Fruit fly (Drosophila melanogaster) whole organism, embryonic: ENCODE measurements around the gene tai.

Experiments used
- Aef1 ChIP-seq: fragments of 200-800 bp; sonication (Bioruptor generic); IDR thresholded peaks from 3 replicates; pipeline ENCODE4 v1.3.6; 2022; ENCODE audit warnings: missing biosample characterization, missing genetic modification characterization
- Asciz ChIP-seq: fragments of 200-800 bp; sonication (Bioruptor generic); optimal IDR thresholded peaks from 2 replicates; lab custom pipeline; 2017; ENCODE audit warnings: missing biosample characterization, mild to moderate bottlenecking, missing genetic modification characterization, missing genetic modification reagents
- B-H2 ChIP-seq: fragments of 200-800 bp; sonication (Bioruptor generic); optimal IDR thresholded peaks from 2 replicates; lab custom pipeline; 2018; ENCODE audit warnings: missing biosample characterization, mild to moderate bottlenecking, missing genetic modification characterization
- CG10366 ChIP-seq: fragments of 200-800 bp; sonication (Bioruptor generic); IDR thresholded peaks from 2 replicates; pipeline ENCODE4 v1.3.6; 2022; ENCODE audit warnings: missing biosample characterization, missing genetic modification characterization
- CG10565 ChIP-seq: fragments of 200-800 bp; sonication (Bioruptor generic); optimal IDR thresholded peaks from 3 replicates; lab custom pipeline; 2016; ENCODE audit warnings: missing biosample characterization, mild to moderate bottlenecking, missing genetic modification characterization
- CG10979 ChIP-seq: fragments of 200-800 bp; sonication (Bioruptor generic); optimal IDR thresholded peaks from 2 replicates; lab custom pipeline; 2018; ENCODE audit warnings: missing biosample characterization, mild to moderate bottlenecking, missing genetic modification characterization, moderate library complexity
- CG12219 ChIP-seq: fragments of 200-800 bp; sonication (Bioruptor generic); optimal IDR thresholded peaks from 3 replicates; lab custom pipeline; 2018; ENCODE audit warnings: missing biosample characterization, mild to moderate bottlenecking, missing genetic modification characterization
- CG12744 ChIP-seq: fragments of 200-800 bp; sonication (Bioruptor generic); optimal IDR thresholded peaks from 2 replicates; lab custom pipeline; 2016; ENCODE audit warnings: missing biosample characterization, missing genetic modification characterization
- CG14441 ChIP-seq: fragments of 200-800 bp; sonication (Bioruptor generic); IDR thresholded peaks from 2 replicates; pipeline ENCODE4 v1.3.6; 2022; ENCODE audit warnings: missing biosample characterization, missing genetic modification characterization
- CG14710 ChIP-seq: fragments of 200-800 bp; sonication (Bioruptor generic); optimal IDR thresholded peaks from 3 replicates; lab custom pipeline; 2019; ENCODE audit warnings: missing biosample characterization, mild to moderate bottlenecking, missing genetic modification characterization, moderate library complexity
- CG1603 ChIP-seq: fragments of 200-800 bp; sonication (Bioruptor generic); optimal IDR thresholded peaks from 2 replicates; lab custom pipeline; 2019; ENCODE audit warnings: missing biosample characterization, mild to moderate bottlenecking, missing genetic modification characterization, moderate library complexity
- CG17361 ChIP-seq: fragments of 200-800 bp; sonication (Bioruptor generic); IDR thresholded peaks from 3 replicates; pipeline ENCODE4 v1.3.6; 2022; ENCODE audit warnings: missing biosample characterization, missing genetic modification characterization
- CG1832 ChIP-seq: fragments of 200-800 bp; sonication (Bioruptor generic); optimal IDR thresholded peaks from 2 replicates; lab custom pipeline; 2017; ENCODE audit warnings: missing biosample characterization, mild to moderate bottlenecking, missing genetic modification characterization, inconsistent platforms
- CG18476 ChIP-seq: fragments of 200-800 bp; sonication (Bioruptor generic); optimal IDR thresholded peaks from 2 replicates; lab custom pipeline; 2016; ENCODE audit warnings: missing biosample characterization, mild to moderate bottlenecking, missing genetic modification characterization
- CG18599 ChIP-seq: fragments of 200-800 bp; sonication (Bioruptor generic); optimal IDR thresholded peaks from 3 replicates; lab custom pipeline; 2017; ENCODE audit warnings: missing biosample characterization, missing genetic modification characterization, mild to moderate bottlenecking, moderate library complexity, missing genetic modification reagents
- CG18619 ChIP-seq: fragments of 200-800 bp; sonication (Bioruptor generic); optimal IDR thresholded peaks from 3 replicates; lab custom pipeline; 2017; ENCODE audit warnings: missing biosample characterization, mild to moderate bottlenecking, missing genetic modification characterization
- CG34224 ChIP-seq: fragments of 200-800 bp; sonication (Bioruptor generic); IDR thresholded peaks from 3 replicates; pipeline ENCODE4 v1.3.6; 2022; ENCODE audit warnings: missing biosample characterization, missing genetic modification characterization; ENCODE audit not compliant: partially characterized antibody
- CG3726 ChIP-seq: fragments of 200-800 bp; sonication (Bioruptor generic); IDR thresholded peaks from 3 replicates; pipeline ENCODE4, ENCODE4 v1.3.6; 2022; ENCODE audit warnings: missing biosample characterization, missing genetic modification characterization
- CG4282 ChIP-seq: fragments of 200-800 bp; sonication (Bioruptor generic); optimal IDR thresholded peaks from 2 replicates; lab custom pipeline; 2016; ENCODE audit warnings: missing biosample characterization, missing genetic modification characterization
- CG6175 ChIP-seq: fragments of 200-800 bp; sonication (Bioruptor generic); IDR thresholded peaks from 3 replicates; pipeline ENCODE4 v1.3.6; 2022; ENCODE audit warnings: missing biosample characterization, missing genetic modification characterization
- CG6683 ChIP-seq: fragments of 200-800 bp; sonication (Bioruptor generic); optimal IDR thresholded peaks from 2 replicates; lab custom pipeline; 2017; ENCODE audit warnings: missing biosample characterization, mild to moderate bottlenecking, missing genetic modification characterization, missing genetic modification reagents
- CG8290 ChIP-seq, 3 experiments: fragments of 200-800 bp; sonication (Bioruptor generic); optimal IDR thresholded peaks; 2 replicates each; lab custom pipeline; 2016 to 2019; ENCODE audit warnings: missing biosample characterization in 3 of 3, missing genetic modification characterization in 3 of 3, mild to moderate bottlenecking in 2 of 3, moderate library complexity in 1 of 3
- CG8765 ChIP-seq: fragments of 200-800 bp; sonication (Bioruptor generic); IDR thresholded peaks from 2 replicates; pipeline ENCODE4 v1.3.6; 2022; ENCODE audit warnings: missing biosample characterization, missing genetic modification characterization
- CG9932 ChIP-seq: fragments of 200-800 bp; sonication (Bioruptor generic); IDR thresholded peaks from 2 replicates; pipeline ENCODE4 v1.3.6; 2022; ENCODE audit warnings: missing biosample characterization, missing genetic modification characterization
- Myb ChIP-seq: fragments of 200-800 bp; sonication (Bioruptor generic); optimal IDR thresholded peaks from 2 replicates; lab custom pipeline; 2016; ENCODE audit warnings: missing biosample characterization, missing genetic modification characterization
- Pdp1 ChIP-seq, 2 experiments: fragments of 200-800 bp; sonication (Bioruptor generic); optimal IDR thresholded peaks; 3 replicates each; lab custom pipeline; 2016; ENCODE audit warnings: missing biosample characterization in 2 of 2, missing genetic modification characterization in 2 of 2, mild to moderate bottlenecking in 1 of 2, moderate library complexity in 1 of 2
- Poxn ChIP-seq: fragments of 200-800 bp; sonication (Bioruptor generic); IDR thresholded peaks from 2 replicates; pipeline ENCODE4 v1.3.6; 2022; ENCODE audit warnings: missing biosample characterization, missing genetic modification characterization
- TFAM ChIP-seq: fragments of 200-800 bp; sonication (Bioruptor generic); optimal IDR thresholded peaks from 2 replicates; lab custom pipeline; 2017; ENCODE audit warnings: missing biosample characterization, missing genetic modification characterization, inconsistent platforms
- dati ChIP-seq: fragments of 200-800 bp; sonication (Bioruptor generic); IDR thresholded peaks from 2 replicates; pipeline ENCODE4 v1.3.6; 2022; ENCODE audit warnings: missing biosample characterization, missing genetic modification characterization
- dmrt99B ChIP-seq: fragments of 200-800 bp; sonication (Bioruptor generic); optimal IDR thresholded peaks from 2 replicates; lab custom pipeline; 2018; ENCODE audit warnings: missing biosample characterization, mild to moderate bottlenecking, missing genetic modification characterization, moderate library complexity
- dpn ChIP-seq, 2 experiments: fragments of 200-800 bp; sonication (Bioruptor generic); optimal IDR thresholded peaks; 3 replicates each; lab custom pipeline; 2016; ENCODE audit warnings: missing biosample characterization in 2 of 2, missing genetic modification characterization in 2 of 2
- dysf ChIP-seq: fragments of 200-800 bp; sonication (Bioruptor generic); IDR thresholded peaks from 3 replicates; pipeline ENCODE4 v1.3.6; 2022; ENCODE audit warnings: missing biosample characterization, missing genetic modification characterization
- fu2 ChIP-seq: fragments of 200-800 bp; sonication (Bioruptor generic); optimal IDR thresholded peaks from 2 replicates; lab custom pipeline; 2016; ENCODE audit warnings: missing biosample characterization, missing genetic modification characterization
- gt ChIP-seq: fragments of 200-800 bp; sonication (Bioruptor generic); IDR thresholded peaks from 2 replicates; pipeline ENCODE4 v1.3.6; 2022; ENCODE audit warnings: missing biosample characterization, missing genetic modification characterization
- jing ChIP-seq: fragments of 200-800 bp; sonication (Bioruptor generic); optimal IDR thresholded peaks from 2 replicates; lab custom pipeline; 2018; ENCODE audit warnings: missing biosample characterization, mild to moderate bottlenecking, missing genetic modification characterization
- mld ChIP-seq: fragments of 200-800 bp; sonication (Bioruptor generic); IDR thresholded peaks from 3 replicates; pipeline ENCODE4 v1.3.6; 2022; ENCODE audit warnings: missing biosample characterization, missing genetic modification characterization; ENCODE audit not compliant: partially characterized antibody
- nom ChIP-seq: fragments of 200-800 bp; sonication (Bioruptor generic); optimal IDR thresholded peaks from 2 replicates; lab custom pipeline; 2017; ENCODE audit warnings: missing biosample characterization, missing genetic modification characterization, mild to moderate bottlenecking, moderate library complexity, missing genetic modification reagents
- pfk ChIP-seq: fragments of 200-800 bp; sonication (Bioruptor generic); optimal IDR thresholded peaks from 2 replicates; lab custom pipeline; 2018; ENCODE audit warnings: missing biosample characterization, mild to moderate bottlenecking, missing genetic modification characterization, moderate library complexity
- pita ChIP-seq: fragments of 200-800 bp; sonication (Bioruptor generic); optimal IDR thresholded peaks from 2 replicates; lab custom pipeline; 2017; ENCODE audit warnings: missing biosample characterization, mild to moderate bottlenecking, missing genetic modification characterization
- pnt ChIP-seq: fragments of 200-800 bp; sonication (Bioruptor generic); optimal IDR thresholded peaks from 3 replicates; lab custom pipeline; 2016; ENCODE audit warnings: missing biosample characterization, missing genetic modification characterization
- pzg ChIP-seq: fragments of 200-800 bp; sonication (Bioruptor generic); optimal IDR thresholded peaks from 3 replicates; lab custom pipeline; 2018; ENCODE audit warnings: missing biosample characterization, mild to moderate bottlenecking, missing genetic modification characterization, moderate library complexity
- sd ChIP-seq: fragments of 200-800 bp; sonication (Bioruptor generic); optimal IDR thresholded peaks from 3 replicates; lab custom pipeline; 2018; ENCODE audit warnings: missing biosample characterization, mild to moderate bottlenecking, missing genetic modification characterization, moderate library complexity
- seq ChIP-seq: fragments of 200-800 bp; sonication (Bioruptor generic); IDR thresholded peaks from 2 replicates; pipeline ENCODE4 v1.3.6; 2022; ENCODE audit warnings: missing biosample characterization, missing genetic modification characterization
- slbo ChIP-seq: fragments of 200-800 bp; sonication (Bioruptor generic); IDR thresholded peaks from 2 replicates; pipeline ENCODE4 v1.3.6; 2022; ENCODE audit warnings: missing biosample characterization, missing genetic modification characterization
- ssp ChIP-seq: fragments of 200-800 bp; sonication (Bioruptor generic); IDR thresholded peaks from 2 replicates; pipeline ENCODE4 v1.3.6; 2022; ENCODE audit warnings: missing biosample characterization, missing genetic modification characterization
- tin ChIP-seq: fragments of 200-800 bp; sonication (Bioruptor generic); optimal IDR thresholded peaks from 3 replicates; lab custom pipeline; 2016; ENCODE audit warnings: missing biosample characterization, missing genetic modification characterization
- tio ChIP-seq: fragments of 200-800 bp; sonication (Bioruptor generic); optimal IDR thresholded peaks from 2 replicates; lab custom pipeline; 2017; ENCODE audit warnings: missing biosample characterization, missing genetic modification characterization, inconsistent platforms
- tup ChIP-seq: fragments of 200-800 bp; sonication (Bioruptor generic); optimal IDR thresholded peaks from 2 replicates; lab custom pipeline; 2016; ENCODE audit warnings: missing biosample characterization, mild to moderate bottlenecking, missing genetic modification characterization, moderate library complexity
- zf30C ChIP-seq: fragments of 200-800 bp; sonication (Bioruptor generic); optimal IDR thresholded peaks from 3 replicates; lab custom pipeline; 2018; ENCODE audit warnings: missing biosample characterization, mild to moderate bottlenecking, missing genetic modification characterization

tai gene

dm6 chr2L:9231760-9232431, 65.3 kb downstream of the tai start (continued):
- TF ChIP-seq tio (GFP tag; lab: Kevin White, UChicago): no peak
- peak; percentile 9 for TF ChIP-seq B-H2 (GFP tag; lab: Kevin White, UChicago)
- no peak for TF ChIP-seq CG34224 (GFP tag; lab: Robert Waterston, UW)
- TF ChIP-seq nom (GFP tag; lab: Kevin White, UChicago): peak; percentile 87
- no peak for TF ChIP-seq Poxn (GFP tag; lab: Robert Waterston, UW)
- no peak for TF ChIP-seq Myb (GFP tag; lab: Kevin White, UChicago)
- TF ChIP-seq seq (GFP tag; lab: Robert Waterston, UW): no peak
- no peak for TF ChIP-seq jing
- no peak for TF ChIP-seq CG18476 (GFP tag; lab: Kevin White, UChicago)
- peak; percentile 47 for TF ChIP-seq CG14441
- no peak for TF ChIP-seq mld (GFP tag; lab: Robert Waterston, UW)
- no peak for TF ChIP-seq CG17361 (GFP tag; lab: Robert Waterston, UW)
- no peak for TF ChIP-seq pfk (GFP tag; lab: Kevin White, UChicago)
- no peak for TF ChIP-seq gt (GFP tag; lab: Robert Waterston, UW)
- no peak for TF ChIP-seq Asciz
- no peak for TF ChIP-seq CG18599 (GFP tag; lab: Kevin White, UChicago)
- no peak for TF ChIP-seq tin (GFP tag; lab: Kevin White, UChicago)
- TF ChIP-seq dysf (GFP tag; lab: Robert Waterston, UW): peak; percentile 53; the same call in 2 of the 3 replicates
- no peak for TF ChIP-seq dmrt99B (tag; lab: Kevin White, UChicago)
- TF ChIP-seq CG18619 (GFP tag; lab: Kevin White, UChicago): no peak
- 0 out of 2 replicates have a peak, but pooled peaks have one; percentile 36 for TF ChIP-seq slbo (GFP tag; lab: Robert Waterston, UW)
- TF ChIP-seq CG8765 (GFP tag; lab: Robert Waterston, UW): no peak
- TF ChIP-seq TFAM (GFP tag; lab: Kevin White, UChicago): no peak
- TF ChIP-seq pita: no peak
- no peak for TF ChIP-seq CG6683 (GFP tag; lab: Kevin White, UChicago)
- no peak for TF ChIP-seq CG1603 (tag; lab: Kevin White, UChicago)
- 0 out of 3 replicates have a peak, but pooled peaks have one; percentile 30 for TF ChIP-seq CG6175 (GFP tag; lab: Robert Waterston, UW)
- TF ChIP-seq pzg: no peak
- TF ChIP-seq Aef1 (GFP tag; lab: Robert Waterston, UW): no peak
- no peak for TF ChIP-seq CG1832 (GFP tag; lab: Kevin White, UChicago)
- TF ChIP-seq CG9932 (GFP tag; lab: Robert Waterston, UW): peak; percentile 10; the same call in 1 of the 2 replicates
- TF ChIP-seq CG10366 (GFP tag; lab: Robert Waterston, UW): no peak
- TF ChIP-seq CG14710: no peak
- no peak for TF ChIP-seq CG12744 (GFP tag; lab: Kevin White, UChicago)
- no peak for TF ChIP-seq dati (GFP tag; lab: Robert Waterston, UW)
- TF ChIP-seq dpn (GFP tag; optimal IDR thresholded peaks at IDR 0.05; lab: Kevin White, UChicago): no peak
- no peak for TF ChIP-seq CG8290 (GFP tag; optimal IDR thresholded peaks at IDR 0.05; lab: Kevin White, UChicago)
- peak in 1 of 2 experiments; percentile 42 for TF ChIP-seq CG8290 (tag; optimal IDR thresholded peaks at IDR 0.05; lab: Kevin White, UChicago)
- TF ChIP-seq Pdp1 (GFP tag; optimal IDR thresholded peaks at IDR 0.05; lab: Kevin White, UChicago): no peak
- no peak for TF ChIP-seq CG10565 (GFP tag; lab: Kevin White, UChicago)
- no peak for TF ChIP-seq CG4282
- TF ChIP-seq tup (GFP tag; lab: Kevin White, UChicago): no peak
- no peak for TF ChIP-seq zf30C (GFP tag; lab: Kevin White, UChicago)
- TF ChIP-seq pnt (GFP tag; lab: Kevin White, UChicago): no peak
- peak; percentile 19 for TF ChIP-seq sd (tag; lab: Kevin White, UChicago)
- TF ChIP-seq CG10979 (tag; lab: Kevin White, UChicago): no peak
- no peak for TF ChIP-seq fu2
- TF ChIP-seq CG3726 (GFP tag; lab: Robert Waterston, UW): no peak
- TF ChIP-seq CG12219: no peak
- TF ChIP-seq ssp (GFP tag; lab: Robert Waterston, UW): no peak
